Worm (Caenorhabditis elegans) whole organism, L4 larva: Measurements from ENCODE around the gene clec-234.

Experiments
- cey-2 ChIP-seq: sonication (generic microtip); optimal IDR thresholded peaks from 3 replicates; lab custom pipeline; 2017; ENCODE audit warnings: missing genetic modification characterization, mild to moderate bottlenecking, missing compliant biosample characterization, antibody characterized with exemption, borderline replicate concordance; ENCODE audit not compliant: insufficient read depth
- mdl-1 ChIP-seq, 2 experiments: fragments of 150-350 bp in 1 of 2; sonication (generic microtip) in 1 of 2; optimal IDR thresholded peaks; 2 replicates each; lab custom pipeline; 2014 to 2017; ENCODE audit warnings: missing biosample characterization in 2 of 2, missing genetic modification characterization in 2 of 2
- unc-39 ChIP-seq: sonication (generic microtip); optimal IDR thresholded peaks from 2 replicates; lab custom pipeline; 2017; ENCODE audit warnings: missing biosample characterization, missing genetic modification characterization

DNA sequence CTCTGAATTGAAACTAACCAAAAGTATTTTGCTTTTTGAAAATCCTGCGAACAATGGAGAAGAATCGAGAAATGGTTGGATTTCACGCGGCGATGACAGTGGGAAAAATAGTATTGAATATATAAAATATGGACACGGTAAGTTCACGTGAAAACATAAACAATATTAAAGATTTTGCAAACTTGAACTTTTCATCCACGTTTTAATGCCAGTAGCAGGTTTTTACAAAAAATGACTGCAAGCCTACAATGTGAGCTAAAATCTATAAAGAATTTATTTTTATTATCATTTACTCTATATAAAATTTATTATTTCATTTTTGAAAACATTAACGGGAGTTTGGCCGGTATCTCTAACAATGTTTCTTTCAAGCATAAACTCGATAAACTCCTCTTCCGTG lies 3.9 kb downstream of the clec-234 start, which contains the start of gene F26D2.10:
- TF ChIP-seq cey-2 (tag; lab: Kevin White, UChicago) (no peak), unc-39 (tag; lab: Kevin White, UChicago) (no peak), mdl-1 (tag; optimal IDR thresholded peaks at IDR 0.05; lab: Kevin White, UChicago) (no peak)
